Worm (Caenorhabditis elegans) whole organism, L3 larva: Measurements from ENCODE around the gene pud-3.

Experiments used
- ama-1 ChIP-seq: fragments of 150-350 bp; optimal IDR thresholded peaks from 2 replicates; lab custom pipeline; 2018
- ceh-82 ChIP-seq: fragments of 150-350 bp; optimal IDR thresholded peaks from 2 replicates; lab custom pipeline; 2014; ENCODE audit warnings: missing biosample characterization, missing genetic modification characterization
- ceh-9 ChIP-seq: sonication (generic microtip); optimal IDR thresholded peaks from 2 replicates; lab custom pipeline; 2018; ENCODE audit warnings: missing biosample characterization, missing genetic modification characterization
- daf-12 ChIP-seq: fragments of 150-350 bp; optimal IDR thresholded peaks from 2 replicates; lab custom pipeline; 2014; ENCODE audit warnings: missing biosample characterization, missing genetic modification reagents, missing genetic modification characterization
- elt-1 ChIP-seq: fragments of 150-350 bp; optimal IDR thresholded peaks from 2 replicates; lab custom pipeline; 2014; ENCODE audit warnings: missing biosample characterization, missing genetic modification characterization
- elt-2 ChIP-seq: sonication (generic microtip); optimal IDR thresholded peaks from 2 replicates; lab custom pipeline; 2016; ENCODE audit warnings: missing genetic modification reagents, mild to moderate bottlenecking, missing genetic modification characterization, missing compliant biosample characterization
- nfya-1 ChIP-seq: sonication (generic microtip); optimal IDR thresholded peaks from 2 replicates; lab custom pipeline; 2017; ENCODE audit warnings: missing genetic modification characterization, mild to moderate bottlenecking, missing compliant biosample characterization, antibody characterized with exemption, moderate library complexity; ENCODE audit not compliant: insufficient read depth
- nhr-11 ChIP-seq: fragments of 150-350 bp; optimal IDR thresholded peaks from 2 replicates; lab custom pipeline; 2014; ENCODE audit warnings: missing biosample characterization, missing genetic modification characterization
- nhr-76 ChIP-seq: fragments of 150-350 bp; sonication (generic microtip); optimal IDR thresholded peaks from 5 replicates; lab custom pipeline; 2014; ENCODE audit warnings: missing biosample characterization, missing genetic modification characterization
- pha-4 ChIP-seq: fragments of 150-350 bp; optimal IDR thresholded peaks from 2 replicates; lab custom pipeline; 2014; ENCODE audit warnings: missing biosample characterization, missing genetic modification reagents, missing genetic modification characterization
- skn-1 ChIP-seq: fragments of 150-350 bp; optimal IDR thresholded peaks from 2 replicates; lab custom pipeline; 2014; ENCODE audit warnings: missing biosample characterization, missing genetic modification characterization
- ztf-11 ChIP-seq: fragments of 150-350 bp; optimal IDR thresholded peaks from 2 replicates; lab custom pipeline; 2014; ENCODE audit warnings: missing biosample characterization, missing genetic modification characterization
- ztf-4 ChIP-seq: fragments of 150-350 bp; optimal IDR thresholded peaks from 2 replicates; lab custom pipeline; 2014; ENCODE audit warnings: missing biosample characterization, missing genetic modification characterization

- TF ChIP-seq ztf-11 (tag; lab: Kevin White, UChicago) (no peak), ceh-82 (no peak), elt-2 (tag; lab: Kevin White, UChicago) (no peak), ama-1 (no peak), ceh-9 (tag; lab: Kevin White, UChicago) (no peak), elt-1 (tag; lab: Kevin White, UChicago) (no peak), skn-1 (no peak), pha-4 (tag; lab: Kevin White, UChicago) (no peak), nhr-11 (tag; lab: Kevin White, UChicago) (no peak), ztf-4 (tag; lab: Kevin White, UChicago) (no peak), daf-12 (no peak), nhr-76 (no peak), nfya-1 (tag; lab: Kevin White, UChicago) (no peak)
Observed at ce11 chrV:2341285-2341684, 16.3 kb upstream of the pud-3 start, which contains the start of gene irld-30.
